Fruit fly (Drosophila melanogaster) whole organism, wandering third instar larva: ENCODE measurements around the gene CG33702.

Source experiments
- Abd-B ChIP-seq: fragments of >200 bp; optimal IDR thresholded peaks from 2 replicates; lab custom pipeline; 2017; ENCODE audit warnings: missing biosample characterization, missing genetic modification characterization
- CG32264 ChIP-seq: fragments of 200-800 bp; sonication (Bioruptor generic); optimal IDR thresholded peaks from 2 replicates; lab custom pipeline; 2016; ENCODE audit warnings: missing biosample characterization, missing genetic modification characterization
- CG9705 ChIP-seq: fragments of 200-800 bp; sonication (Bioruptor generic); optimal IDR thresholded peaks from 2 replicates; lab custom pipeline; 2018; ENCODE audit warnings: missing biosample characterization, mild to moderate bottlenecking, missing genetic modification characterization
- CrebA ChIP-seq: fragments of 200-800 bp; sonication (Bioruptor generic); optimal IDR thresholded peaks from 2 replicates; lab custom pipeline; 2016; ENCODE audit warnings: missing biosample characterization, mild to moderate bottlenecking, missing genetic modification characterization, borderline replicate concordance
- Dfd ChIP-seq: fragments of >200 bp; optimal IDR thresholded peaks from 2 replicates; lab custom pipeline; 2017; ENCODE audit warnings: missing biosample characterization, missing genetic modification characterization
- Dif ChIP-seq: fragments of 200-275, 200-300 bp; sonication (Bioruptor generic); optimal IDR thresholded peaks from 2 replicates; lab custom pipeline; 2018; ENCODE audit warnings: missing biosample characterization, missing genetic modification characterization; ENCODE audit not compliant: partially characterized antibody
- GATAd ChIP-seq: sonication (Bioruptor generic); optimal IDR thresholded peaks from 2 replicates; lab custom pipeline; 2016; ENCODE audit warnings: missing biosample characterization, missing genetic modification characterization
- Hnf4 ChIP-seq: fragments of 200-800 bp; sonication (Bioruptor generic); optimal IDR thresholded peaks from 2 replicates; lab custom pipeline; 2016; ENCODE audit warnings: missing biosample characterization, mild to moderate bottlenecking, missing genetic modification characterization
- Hr78 ChIP-seq: fragments of >200 bp; optimal IDR thresholded peaks from 2 replicates; lab custom pipeline; 2017; ENCODE audit warnings: missing biosample characterization, missing genetic modification characterization
- Jra ChIP-seq: sonication (Bioruptor generic); optimal IDR thresholded peaks from 2 replicates; lab custom pipeline; 2016; ENCODE audit warnings: missing biosample characterization, missing genetic modification characterization
- Mio ChIP-seq: sonication (Bioruptor generic); optimal IDR thresholded peaks from 2 replicates; lab custom pipeline; 2016; ENCODE audit warnings: missing biosample characterization, missing genetic modification characterization
- Myc ChIP-seq: fragments of >200 bp; optimal IDR thresholded peaks from 2 replicates; lab custom pipeline; 2017
- N ChIP-seq: fragments of >200 bp; optimal IDR thresholded peaks from 2 replicates; lab custom pipeline; 2018; ENCODE audit warnings: missing biosample characterization, missing external identifiers, missing genetic modification characterization
- OdsH ChIP-seq: fragments of 200-800 bp; sonication (Bioruptor generic); optimal IDR thresholded peaks from 2 replicates; lab custom pipeline; 2016; ENCODE audit warnings: missing biosample characterization, mild to moderate bottlenecking, missing genetic modification characterization
- Rel ChIP-seq, 2 experiments: fragments of 200-800 bp; sonication (Bioruptor generic) in 1 of 2; optimal IDR thresholded peaks; 2 replicates in 1 of 2; 3 replicates in 1 of 2; lab custom pipeline; 2016 to 2019; ENCODE audit warnings: mild to moderate bottlenecking in 2 of 2, missing biosample characterization in 2 of 2, missing genetic modification characterization in 2 of 2, moderate library complexity in 1 of 2
- Sp1 ChIP-seq: fragments of 200-800 bp; sonication (Bioruptor generic); optimal IDR thresholded peaks from 3 replicates; lab custom pipeline; 2019; ENCODE audit warnings: missing biosample characterization, mild to moderate bottlenecking, missing genetic modification characterization, moderate library complexity
- Vsx2 ChIP-seq: fragments of 200-300, 225-300 bp; sonication (Bioruptor generic); optimal IDR thresholded peaks from 2 replicates; lab custom pipeline; 2018; ENCODE audit warnings: missing biosample characterization, missing genetic modification characterization; ENCODE audit not compliant: partially characterized antibody
- br ChIP-seq: fragments of 200-800 bp; sonication (Bioruptor generic); optimal IDR thresholded peaks from 2 replicates; lab custom pipeline; 2016; ENCODE audit warnings: missing biosample characterization, missing genetic modification characterization
- brk ChIP-seq: fragments of 200-800 bp; sonication (Bioruptor generic); optimal IDR thresholded peaks from 2 replicates; lab custom pipeline; 2016; ENCODE audit warnings: missing biosample characterization, mild to moderate bottlenecking, missing genetic modification characterization
- dl ChIP-seq, 2 experiments: fragments of 175-275, 200-275 bp in 1 of 2; fragments of 200-275 bp in 1 of 2; sonication (Bioruptor generic); optimal IDR thresholded peaks; lab custom pipeline; 2018; ENCODE audit warnings: mild to moderate bottlenecking in 2 of 2, missing biosample characterization in 2 of 2, missing genetic modification characterization in 2 of 2, moderate library complexity in 2 of 2; ENCODE audit not compliant: partially characterized antibody in 2 of 2, insufficient read depth in 1 of 2
- dmrt93B ChIP-seq: fragments of 200-800 bp; sonication (Bioruptor generic); optimal IDR thresholded peaks from 2 replicates; lab custom pipeline; 2018; ENCODE audit warnings: missing biosample characterization, mild to moderate bottlenecking, missing genetic modification characterization
- dsf ChIP-seq: sonication (Bioruptor generic); optimal IDR thresholded peaks from 2 replicates; lab custom pipeline; 2016; ENCODE audit warnings: missing biosample characterization, missing genetic modification characterization, borderline replicate concordance
- ey ChIP-seq: fragments of 200-800 bp; sonication (Bioruptor generic); optimal IDR thresholded peaks from 2 replicates; lab custom pipeline; 2016; ENCODE audit warnings: missing biosample characterization, missing genetic modification characterization
- foxo ChIP-seq, 2 experiments: fragments of 200-800 bp; sonication (Bioruptor generic); optimal IDR thresholded peaks; 2 replicates in 1 of 2; 3 replicates in 1 of 2; lab custom pipeline; 2016 to 2017; ENCODE audit warnings: missing biosample characterization in 2 of 2, missing genetic modification characterization in 2 of 2
- fru ChIP-seq: fragments of 200-800 bp; sonication (Bioruptor generic); optimal IDR thresholded peaks from 3 replicates; lab custom pipeline; 2016; ENCODE audit warnings: missing biosample characterization, mild to moderate bottlenecking, missing genetic modification characterization
- h ChIP-seq: fragments of 200-800 bp; sonication (Bioruptor generic); optimal IDR thresholded peaks from 3 replicates; lab custom pipeline; 2016; ENCODE audit warnings: missing biosample characterization, mild to moderate bottlenecking, missing genetic modification characterization
- jim ChIP-seq: fragments of 175-275, 200-325 bp; sonication (Bioruptor generic); optimal IDR thresholded peaks from 2 replicates; lab custom pipeline; 2016; ENCODE audit warnings: missing biosample characterization, mild to moderate bottlenecking, missing genetic modification characterization
- lola ChIP-seq: fragments of >200 bp; optimal IDR thresholded peaks from 2 replicates; lab custom pipeline; 2017; ENCODE audit warnings: missing biosample characterization, missing genetic modification characterization
- pan ChIP-seq: fragments of >200 bp; optimal IDR thresholded peaks from 2 replicates; lab custom pipeline; 2017
- psq ChIP-seq: fragments of 200-800 bp; sonication (Bioruptor generic); optimal IDR thresholded peaks from 3 replicates; lab custom pipeline; 2017; ENCODE audit warnings: missing biosample characterization, mild to moderate bottlenecking, missing genetic modification characterization, moderate library complexity
- rgr ChIP-seq: fragments of 200-800 bp; sonication (Bioruptor generic); optimal IDR thresholded peaks from 3 replicates; lab custom pipeline; 2016; ENCODE audit warnings: missing biosample characterization, mild to moderate bottlenecking, missing genetic modification characterization
- sage ChIP-seq: fragments of 200-800 bp; sonication (Bioruptor generic); optimal IDR thresholded peaks from 2 replicates; lab custom pipeline; 2016; ENCODE audit warnings: missing biosample characterization, mild to moderate bottlenecking, missing genetic modification characterization
- sv ChIP-seq: fragments of 200-800 bp; sonication (Bioruptor generic); optimal IDR thresholded peaks from 3 replicates; lab custom pipeline; 2016; ENCODE audit warnings: missing biosample characterization, missing genetic modification characterization
- tai ChIP-seq: sonication (Bioruptor generic); optimal IDR thresholded peaks from 2 replicates; lab custom pipeline; 2016; ENCODE audit warnings: missing biosample characterization, missing genetic modification characterization
- usp ChIP-seq: fragments of >200 bp; optimal IDR thresholded peaks from 2 replicates; lab custom pipeline; 2017; ENCODE audit warnings: missing biosample characterization, missing genetic modification characterization

CG33702 gene

dm6 chr3L:9471151-9471903 is 41.9 kb downstream of the CG33702 start:
- TF ChIP-seq br (GFP tag; lab: Kevin White, UChicago) = no peak
- peak; percentile 92 for TF ChIP-seq Dfd (GFP tag; lab: Kevin White, UChicago)
- TF ChIP-seq dmrt93B = no peak

DNA sequence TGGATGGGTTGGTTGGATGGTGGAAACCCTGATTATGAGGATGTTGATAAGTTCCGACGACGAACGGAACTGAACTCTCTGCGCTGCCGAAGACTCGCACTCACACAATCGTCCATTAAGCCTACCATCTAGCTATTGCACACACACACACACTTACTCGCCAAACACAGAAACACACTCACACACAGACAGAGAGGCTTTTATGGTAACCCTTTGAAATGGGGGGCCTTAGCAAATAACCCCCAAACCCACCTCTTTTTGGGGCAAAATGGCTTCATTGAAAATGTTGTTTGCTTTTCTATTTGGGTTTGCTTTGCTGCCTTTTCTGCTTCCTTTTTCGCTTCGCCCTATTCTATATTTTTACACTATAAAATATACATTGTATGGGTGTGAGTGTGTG is 44.1 kb downstream of the CG33702 start:
- TF ChIP-seq Mio (GFP tag; lab: Kevin White, UChicago) = no peak
- TF ChIP-seq N (GFP tag; lab: Kevin White, UChicago) = no peak
- no peak for TF ChIP-seq Sp1
- TF ChIP-seq Rel (GFP tag; optimal IDR thresholded peaks at IDR 0.05; lab: Kevin White, UChicago) = no peak
- TF ChIP-seq Rel (tag; optimal IDR thresholded peaks at IDR 0.05; lab: Kevin White, UChicago) = no peak

DNA sequence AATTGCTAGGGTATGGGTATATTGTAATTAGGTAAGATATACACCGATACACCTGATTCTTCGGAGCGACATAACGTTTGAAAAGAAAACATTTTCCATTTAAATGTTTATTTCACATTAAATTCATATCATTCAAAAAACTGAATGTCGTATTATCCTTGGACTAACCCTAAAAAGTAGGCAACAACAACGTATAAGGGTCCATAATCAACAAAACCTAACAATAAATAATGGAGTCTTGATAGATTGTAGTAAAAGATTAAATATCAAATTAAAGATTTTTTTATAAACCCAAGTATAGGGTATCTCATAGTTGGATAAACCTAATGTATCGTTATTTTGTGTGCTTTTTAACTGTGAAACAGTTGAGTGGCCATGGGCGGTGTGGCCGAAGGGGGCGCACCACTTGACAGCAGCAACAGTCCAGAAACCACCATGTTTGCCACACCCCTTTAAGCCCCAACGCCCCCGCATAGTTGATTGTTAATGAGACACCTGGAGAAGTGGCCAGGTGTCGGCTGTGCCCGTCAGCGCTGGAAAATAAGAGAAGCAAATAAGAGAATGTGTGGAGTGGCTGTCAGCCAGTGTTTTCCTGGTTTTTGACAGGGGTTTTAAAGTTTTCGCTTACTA is 44.8 kb downstream of the CG33702 start:
- TF ChIP-seq N (GFP tag; lab: Kevin White, UChicago) = no peak
- TF ChIP-seq brk (GFP tag; lab: Kevin White, UChicago) = no peak
- no peak for TF ChIP-seq br (GFP tag; lab: Kevin White, UChicago)
- TF ChIP-seq h (GFP tag; lab: Kevin White, UChicago) = no peak
- TF ChIP-seq sv (GFP tag; lab: Kevin White, UChicago) = no peak
- no peak for TF ChIP-seq CrebA (GFP tag; lab: Kevin White, UChicago)
- no peak for TF ChIP-seq Sp1
- TF ChIP-seq dsf = no peak
- no peak for TF ChIP-seq pan
- no peak for TF ChIP-seq usp (GFP tag; lab: Kevin White, UChicago)
- TF ChIP-seq fru (GFP tag; lab: Kevin White, UChicago) = no peak
- TF ChIP-seq dl (GFP tag; optimal IDR thresholded peaks at IDR 0.05; lab: Kevin White, UChicago; ENCODE audit: insufficient read depth in 1 of 2, partially characterized antibody in 2 of 2) = no peak
- TF ChIP-seq ey (GFP tag; lab: Kevin White, UChicago) = peak; percentile 30
- TF ChIP-seq OdsH (GFP tag; lab: Kevin White, UChicago) = peak; percentile 18
- no peak for TF ChIP-seq rgr
- TF ChIP-seq Vsx2 = no peak
- TF ChIP-seq Abd-B (GFP tag; lab: Kevin White, UChicago) = no peak
- peak; percentile 27 for TF ChIP-seq psq (GFP tag; lab: Kevin White, UChicago)
- no peak for TF ChIP-seq sage (GFP tag; lab: Kevin White, UChicago)
- no peak for TF ChIP-seq CG32264 (GFP tag; lab: Kevin White, UChicago)
- no peak for TF ChIP-seq Myc
- TF ChIP-seq jim (GFP tag; lab: Kevin White, UChicago) = no peak
- TF ChIP-seq dmrt93B = no peak
- TF ChIP-seq GATAd (GFP tag; lab: Kevin White, UChicago) = no peak
- no peak for TF ChIP-seq Jra (GFP tag; lab: Kevin White, UChicago)
- no peak for TF ChIP-seq Dif (GFP tag; lab: Kevin White, UChicago)
- no peak for TF ChIP-seq lola (GFP tag; lab: Kevin White, UChicago)
- TF ChIP-seq Hnf4 (GFP tag; lab: Kevin White, UChicago) = no peak
- TF ChIP-seq tai (GFP tag; lab: Kevin White, UChicago) = no peak
- TF ChIP-seq foxo (GFP tag; optimal IDR thresholded peaks at IDR 0.05; lab: Kevin White, UChicago) = peak in 1 of 2 experiments; percentile 6
- TF ChIP-seq CG9705 (GFP tag; lab: Kevin White, UChicago) = no peak
- TF ChIP-seq Hr78 (GFP tag; lab: Kevin White, UChicago) = no peak
- TF ChIP-seq Rel (GFP tag; optimal IDR thresholded peaks at IDR 0.05; lab: Kevin White, UChicago) = no peak
- no peak for TF ChIP-seq Rel (tag; optimal IDR thresholded peaks at IDR 0.05; lab: Kevin White, UChicago)
